Worm (Caenorhabditis elegans): ENCODE measurements around the gene F54D12.10.

F54D12.10 gene

DNA sequence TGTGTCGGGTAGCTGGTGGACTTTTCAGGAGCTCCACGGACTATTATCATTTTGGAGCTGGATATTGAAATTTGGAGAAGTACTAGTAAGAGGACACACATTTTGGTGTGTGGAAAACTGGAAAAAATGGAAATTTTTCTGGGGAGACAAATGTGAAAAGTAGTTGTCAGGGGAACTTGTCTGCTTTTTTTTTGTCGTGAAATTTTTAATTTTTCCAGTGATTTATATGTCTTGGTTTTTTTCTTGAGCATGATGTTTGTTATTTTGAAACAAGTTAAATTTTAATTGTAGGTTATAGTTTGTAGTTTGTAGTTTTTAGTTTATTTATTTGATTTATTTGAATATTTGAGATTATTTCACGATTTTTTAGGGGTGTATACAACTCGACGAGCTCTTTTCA, 7.1 kb upstream of the F54D12.10 start, which contains the start of gene F54D12.7:
Gene F54D12.7, minus strand, starts transcription at position 101 of the 400 bp plus-strand sequence.
- TF ChIP-seq elt-1 (tag; optimal IDR thresholded peaks at IDR 0.05; ENCODE audit: borderline replicate concordance, insufficient read depth) (no peak), unc-39 (tag; optimal IDR thresholded peaks at IDR 0.05) (no peak), sem-2 (GFP tag; optimal IDR thresholded peaks at IDR 0.05) (no peak), mab-5 (tag; optimal IDR thresholded peaks at IDR 0.05) (no peak), zip-8 (tag; optimal IDR thresholded peaks at IDR 0.05) (no peak), tbx-8 (GFP tag; optimal IDR thresholded peaks at IDR 0.05) (no peak), ceh-39 (tag; optimal IDR thresholded peaks at IDR 0.05) (no peak), lin-13 (tag; optimal IDR thresholded peaks at IDR 0.05) (no peak), flh-1 (GFP tag; optimal IDR thresholded peaks at IDR 0.05) (no peak), lin-32 (GFP tag; optimal IDR thresholded peaks at IDR 0.05) (no peak), ceh-83 (GFP tag; optimal IDR thresholded peaks at IDR 0.05) (no peak), blmp-1 (tag; optimal IDR thresholded peaks at IDR 0.05) (no peak), snpc-4 (tag; optimal IDR thresholded peaks at IDR 0.05) (no peak), bed-3 (GFP tag; optimal IDR thresholded peaks at IDR 0.05) (no peak), sptf-1 (tag; optimal IDR thresholded peaks at IDR 0.05) (no peak), M03D4.4 (tag; optimal IDR thresholded peaks at IDR 0.05) (no peak), ztf-11 (tag; optimal IDR thresholded peaks at IDR 0.05) (no peak), ceh-43 (GFP tag; optimal IDR thresholded peaks at IDR 0.05) (no peak)

ce11 chrII:1381618-1382017, 3.5 kb upstream of the F54D12.10 start, which contains the start of gene F54D12.9:
Gene F54D12.9, minus strand, starts transcription at chrII:1381718.
- TF ChIP-seq mls-2 (tag; optimal IDR thresholded peaks at IDR 0.05) = no peak
- TF ChIP-seq blmp-1 (tag; optimal IDR thresholded peaks at IDR 0.05) = peak; percentile 5

- TF ChIP-seq ceh-39 (tag; optimal IDR thresholded peaks at IDR 0.05) (no peak), sptf-1 (tag; optimal IDR thresholded peaks at IDR 0.05) (no peak), blmp-1 (tag; optimal IDR thresholded peaks at IDR 0.05) (no peak), unc-120 (tag; optimal IDR thresholded peaks at IDR 0.05; ENCODE audit: poor library complexity, severe bottlenecking) (no peak), bed-3 (GFP tag; optimal IDR thresholded peaks at IDR 0.05) (no peak), tbx-8 (GFP tag; optimal IDR thresholded peaks at IDR 0.05) (no peak), elt-3 (tag; optimal IDR thresholded peaks at IDR 0.05) (no peak), hlh-1 (tag; optimal IDR thresholded peaks at IDR 0.05) (no peak), zip-8 (tag; optimal IDR thresholded peaks at IDR 0.05) (no peak), M03D4.4 (tag; optimal IDR thresholded peaks at IDR 0.05) (no peak), ham-2 (GFP tag; optimal IDR thresholded peaks at IDR 0.05) (no peak), nhr-12 (tag; optimal IDR thresholded peaks at IDR 0.05) (no peak), lin-32 (GFP tag; optimal IDR thresholded peaks at IDR 0.05) (no peak), drap-1 (GFP tag; optimal IDR thresholded peaks at IDR 0.05) (no peak), ztf-11 (tag; optimal IDR thresholded peaks at IDR 0.05) (no peak), elt-1 (tag; optimal IDR thresholded peaks at IDR 0.05; ENCODE audit: borderline replicate concordance, insufficient read depth) (no peak), mls-2 (tag; optimal IDR thresholded peaks at IDR 0.05) (no peak)
Measured at ce11 chrII:1376795-1377194, 1.4 kb downstream of the F54D12.10 start.

- TF ChIP-seq pha-4 (tag; optimal IDR thresholded peaks at IDR 0.05) (no peak), unc-120 (tag; optimal IDR thresholded peaks at IDR 0.05; ENCODE audit: poor library complexity, severe bottlenecking) (peak; percentile 43), hlh-1 (tag; optimal IDR thresholded peaks at IDR 0.05) (peak; percentile 95), unc-62 (GFP tag; optimal IDR thresholded peaks at IDR 0.05) (peak; percentile 26)
Measured at ce11 chrII:1375627-1376026, 2.5 kb downstream of the F54D12.10 start.

DNA sequence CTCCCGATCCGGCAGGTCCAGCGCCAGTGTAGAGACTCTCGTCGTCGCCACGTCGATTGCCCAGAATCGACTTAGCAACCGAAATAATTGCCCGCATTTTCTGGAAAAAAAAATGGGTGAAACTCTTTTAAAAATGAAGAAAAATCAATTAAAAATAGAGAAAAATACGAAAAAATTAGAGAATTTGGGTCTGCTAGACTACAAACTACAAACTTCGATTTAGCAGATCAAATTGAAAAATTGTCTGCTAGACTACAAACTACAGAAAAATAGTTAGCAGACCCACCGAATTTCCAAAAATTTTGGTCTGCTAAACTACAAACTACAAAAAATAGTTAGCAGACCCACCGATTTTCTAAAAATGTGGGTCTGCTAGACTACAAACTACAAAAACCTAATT, 3.3 kb downstream of the F54D12.10 start, which contains the start of gene rog-1:
Gene rog-1, minus strand, starts transcription at position 101 of the 400 bp plus-strand sequence.
- TF ChIP-seq nhr-76 (tag; optimal IDR thresholded peaks at IDR 0.05) = no peak
- TF ChIP-seq unc-62 (GFP tag; optimal IDR thresholded peaks at IDR 0.05) = no peak
- TF ChIP-seq ceh-43 (GFP tag; optimal IDR thresholded peaks at IDR 0.05) = no peak
- TF ChIP-seq flh-1 (GFP tag; optimal IDR thresholded peaks at IDR 0.05) = no peak
- TF ChIP-seq pha-4 (tag; optimal IDR thresholded peaks at IDR 0.05) = no peak
- no peak for TF ChIP-seq ceh-39 (tag; optimal IDR thresholded peaks at IDR 0.05)
- no peak for TF ChIP-seq cnd-1 (tag; optimal IDR thresholded peaks at IDR 0.05)
- TF ChIP-seq unc-39 (tag; optimal IDR thresholded peaks at IDR 0.05) = no peak
- no peak for TF ChIP-seq bed-3 (GFP tag; optimal IDR thresholded peaks at IDR 0.05)
- no peak for TF ChIP-seq lsy-2 (tag; optimal IDR thresholded peaks at IDR 0.05)
- TF ChIP-seq mab-5 (tag; optimal IDR thresholded peaks at IDR 0.05) = no peak
- TF ChIP-seq drap-1 (GFP tag; optimal IDR thresholded peaks at IDR 0.05) = no peak
